Fruit fly (Drosophila melanogaster): ENCODE results near the gene CG13689.

DNA sequence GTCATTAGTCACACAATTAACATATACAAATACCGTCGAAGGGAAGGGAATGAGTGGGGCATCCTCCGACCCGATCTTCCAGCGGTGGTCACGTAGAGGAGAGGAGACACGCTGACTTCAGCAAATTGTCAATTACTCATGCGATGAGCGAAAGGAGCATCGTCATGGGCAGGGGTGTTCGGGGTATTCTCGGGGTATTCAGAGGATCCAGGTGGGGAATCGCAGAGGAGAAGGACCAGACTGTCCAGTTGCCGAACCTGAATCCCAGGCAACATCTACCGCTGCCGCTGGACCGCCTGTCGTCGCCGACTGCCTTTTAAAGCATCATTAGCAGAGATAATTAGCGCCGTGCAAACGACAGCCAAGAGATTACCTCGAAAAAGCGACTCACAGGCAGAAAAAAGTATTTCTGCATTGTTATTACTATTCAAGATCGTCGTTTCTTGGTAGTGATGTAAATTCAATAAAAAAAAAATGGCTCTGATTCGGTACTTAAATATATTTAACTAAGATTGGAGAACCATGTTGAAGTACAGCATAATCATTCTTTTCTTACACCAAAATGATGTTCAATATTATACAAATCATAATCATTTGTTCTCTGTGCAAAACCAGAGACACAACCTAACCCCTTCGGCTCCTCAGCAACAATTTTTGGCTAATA is 20.7 kb downstream of the CG13689 start:
- TF ChIP-seq Sin3A (optimal IDR thresholded peaks at IDR 0.05) (no peak), psq (optimal IDR thresholded peaks at IDR 0.05) (no peak), Myc (optimal IDR thresholded peaks at IDR 0.05) (no peak), ttk (optimal IDR thresholded peaks at IDR 0.05) (no peak)
